Fruit fly (Drosophila melanogaster): Measurements from ENCODE around the gene CG34273.

Gene CG34273

DNA sequence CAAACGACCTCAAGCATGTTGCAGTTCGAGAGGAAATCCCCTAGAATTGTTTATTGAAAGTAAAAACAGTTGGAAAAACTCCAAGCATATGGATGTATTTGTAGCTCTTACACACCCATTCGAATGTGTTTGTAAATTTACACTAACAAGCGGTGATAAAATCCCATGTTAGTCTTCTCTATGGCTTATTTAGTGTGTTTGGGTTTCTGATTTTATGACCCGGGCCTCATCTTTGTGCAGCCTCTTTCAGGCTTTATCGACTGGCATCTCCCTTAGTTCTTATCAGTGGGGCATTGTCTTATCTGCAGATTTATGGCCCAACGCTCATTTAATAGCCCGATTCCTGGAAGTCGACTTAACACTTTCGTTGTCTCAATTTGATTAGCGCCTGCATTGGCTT lies 34.9 kb upstream of the CG34273 start:
- no peak for TF ChIP-seq noc (tag; optimal IDR thresholded peaks at IDR 0.05)

DNA sequence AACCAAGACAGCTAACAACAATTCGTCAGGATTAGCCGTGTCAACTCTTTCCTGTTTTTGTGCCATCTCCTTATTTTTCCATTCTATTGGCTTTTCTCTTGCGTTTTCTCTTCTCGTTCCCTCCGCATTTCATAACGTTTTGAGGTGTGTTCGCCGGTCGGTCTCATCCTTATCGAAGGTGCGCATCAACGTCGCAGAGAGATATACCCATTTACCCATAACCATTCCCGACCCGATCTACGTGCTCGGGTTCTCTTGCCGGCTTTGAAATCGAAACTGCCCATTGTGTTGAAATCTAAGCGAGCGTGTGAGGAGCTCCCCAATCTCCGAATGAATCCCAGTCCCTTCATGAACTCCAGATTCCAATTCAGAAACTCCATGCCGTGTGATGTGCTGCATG lies 33.9 kb upstream of the CG34273 start:
- no peak for TF ChIP-seq noc (tag; optimal IDR thresholded peaks at IDR 0.05)

DNA sequence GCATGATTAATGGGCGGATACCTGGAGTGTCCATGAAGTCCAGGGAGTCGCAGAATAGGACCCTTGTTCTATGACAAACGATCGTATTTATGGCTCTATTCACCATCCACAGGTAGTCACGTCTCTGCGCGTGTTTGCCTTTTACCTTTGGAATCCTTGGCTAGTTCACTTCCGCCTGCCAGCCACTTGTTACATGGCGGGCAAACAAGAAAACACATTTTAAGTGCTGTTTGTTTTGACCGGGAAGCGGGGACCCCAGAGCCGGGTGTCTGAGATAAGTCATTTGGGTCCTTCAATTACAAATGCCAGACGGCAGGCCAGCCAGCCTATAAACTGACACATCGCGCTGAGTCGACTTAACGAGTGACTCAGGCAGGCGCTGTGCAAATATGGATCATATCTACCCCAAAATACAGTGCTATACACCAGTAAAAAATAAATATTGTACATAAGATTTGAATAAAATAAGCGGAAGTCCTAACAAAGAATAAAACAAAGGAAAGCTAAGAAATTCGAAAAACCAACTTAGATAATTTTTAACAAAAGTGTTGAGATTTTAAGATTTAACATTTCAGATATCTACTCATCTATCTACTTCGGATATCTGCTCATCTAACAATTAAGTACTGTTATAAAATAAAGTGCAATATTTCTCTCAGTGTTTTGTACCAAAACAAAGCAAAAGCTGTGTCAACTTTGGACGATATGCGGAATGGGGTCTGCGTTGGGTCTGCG lies 32.1 kb upstream of the CG34273 start:
- TF ChIP-seq noc (tag; optimal IDR thresholded peaks at IDR 0.05), result no peak

DNA sequence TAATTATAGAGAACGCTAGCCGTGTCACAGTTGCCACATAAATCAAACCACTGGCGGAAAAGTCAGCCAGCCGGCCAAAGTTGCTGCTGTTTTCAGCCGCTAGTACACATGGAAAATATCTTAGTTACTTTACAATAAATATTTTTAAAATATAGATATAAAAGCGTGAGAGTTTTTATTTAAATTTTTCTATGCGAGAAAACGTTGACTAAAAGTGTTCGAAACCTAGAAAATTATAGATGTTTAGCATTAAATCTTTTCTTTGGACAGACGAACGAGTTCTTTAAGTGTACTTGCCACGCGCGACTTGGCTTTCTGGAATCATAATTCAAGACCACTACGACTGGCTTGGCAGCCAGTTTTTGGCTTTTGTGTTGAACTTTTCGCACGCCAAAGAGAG lies 30.4 kb upstream of the CG34273 start:
- TF ChIP-seq noc (tag; optimal IDR thresholded peaks at IDR 0.05), result no peak

DNA sequence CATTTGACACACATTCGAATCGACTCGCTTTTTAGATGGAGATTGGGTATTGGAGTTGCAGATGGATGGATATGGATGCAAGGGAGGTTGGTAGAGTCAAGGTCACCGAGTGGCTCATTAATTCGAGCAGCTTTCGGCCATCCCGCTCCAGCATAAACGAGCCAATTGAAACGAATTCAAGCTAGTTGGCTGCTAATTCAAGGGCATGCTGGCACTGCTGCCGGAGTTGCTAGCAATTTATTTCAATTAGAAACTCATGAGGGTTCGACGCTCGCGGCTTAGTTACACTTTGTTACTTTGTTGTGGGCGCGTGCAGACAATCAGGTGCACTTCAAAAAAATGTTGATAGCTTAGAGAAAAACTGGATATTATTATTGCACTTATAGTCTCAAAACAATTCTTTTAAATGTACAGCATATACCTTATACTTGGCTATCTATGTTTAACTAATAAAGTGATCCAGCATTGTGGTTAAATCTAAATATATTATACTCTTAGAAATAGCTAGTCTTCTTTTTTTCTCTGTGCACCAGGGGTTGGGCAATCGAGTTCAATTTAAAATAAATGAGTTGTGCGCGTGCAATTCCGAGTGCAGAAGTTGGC lies 24.5 kb upstream of the CG34273 start:
- no peak for TF ChIP-seq noc (tag; optimal IDR thresholded peaks at IDR 0.05)

DNA sequence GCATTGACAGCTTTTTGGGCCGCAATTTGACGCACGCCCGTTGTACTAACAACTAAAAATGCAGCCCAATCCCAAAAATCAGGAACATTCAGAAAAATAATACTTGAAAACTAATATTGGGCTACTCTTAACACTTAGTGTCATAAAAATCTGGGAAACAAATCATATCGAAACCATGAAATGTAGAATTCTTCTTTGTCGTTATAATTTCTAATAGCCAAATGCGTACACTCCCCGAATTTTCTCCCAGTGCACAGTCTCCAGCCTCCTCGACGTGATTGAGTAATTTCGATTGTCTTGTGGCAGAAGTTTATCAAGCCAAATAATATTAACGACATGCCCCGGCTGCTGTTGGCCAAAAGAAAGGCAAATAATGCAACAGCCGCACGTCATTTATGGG lies 22.9 kb upstream of the CG34273 start:
- TF ChIP-seq noc (tag; optimal IDR thresholded peaks at IDR 0.05), result no peak

DNA sequence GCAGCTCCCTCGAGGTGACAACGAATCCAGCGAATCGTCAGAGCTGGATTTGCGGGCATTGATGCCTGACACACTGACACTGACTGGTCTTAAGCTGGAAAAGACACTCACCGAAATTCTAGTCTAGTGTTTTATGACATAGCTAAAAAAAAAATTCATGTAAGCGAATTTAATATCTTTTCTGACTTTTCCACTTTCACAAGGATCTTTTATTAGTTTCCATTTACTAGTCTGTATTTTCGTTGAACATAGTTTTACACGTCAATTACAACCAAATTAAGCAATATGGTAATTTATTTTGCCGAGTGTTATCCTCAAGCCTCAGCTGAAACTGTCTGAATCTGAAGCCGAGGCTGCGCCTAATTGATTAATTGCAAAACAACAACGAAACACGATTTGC lies 20.5 kb upstream of the CG34273 start:
- TF ChIP-seq noc (tag; optimal IDR thresholded peaks at IDR 0.05), result no peak

DNA sequence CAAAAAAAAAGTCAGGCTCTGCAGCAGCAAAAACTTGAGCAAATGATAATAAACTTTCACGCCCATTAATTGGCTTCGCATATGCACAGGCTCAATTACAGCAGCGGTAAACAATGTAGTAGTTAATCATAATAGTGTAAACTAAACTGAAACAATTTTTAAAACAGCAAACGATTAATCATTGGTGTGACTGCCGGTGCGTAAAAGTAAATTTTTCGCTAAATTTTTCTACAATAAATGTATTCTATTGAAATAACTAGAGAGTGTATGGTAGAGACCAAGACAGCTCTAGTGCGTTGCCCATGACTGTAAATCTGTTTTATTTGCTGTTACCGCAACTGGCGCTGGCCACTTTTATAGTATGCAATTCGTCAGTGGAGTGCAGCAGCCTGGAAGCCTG lies 18.8 kb upstream of the CG34273 start:
- TF ChIP-seq noc (tag; optimal IDR thresholded peaks at IDR 0.05), result no peak

DNA sequence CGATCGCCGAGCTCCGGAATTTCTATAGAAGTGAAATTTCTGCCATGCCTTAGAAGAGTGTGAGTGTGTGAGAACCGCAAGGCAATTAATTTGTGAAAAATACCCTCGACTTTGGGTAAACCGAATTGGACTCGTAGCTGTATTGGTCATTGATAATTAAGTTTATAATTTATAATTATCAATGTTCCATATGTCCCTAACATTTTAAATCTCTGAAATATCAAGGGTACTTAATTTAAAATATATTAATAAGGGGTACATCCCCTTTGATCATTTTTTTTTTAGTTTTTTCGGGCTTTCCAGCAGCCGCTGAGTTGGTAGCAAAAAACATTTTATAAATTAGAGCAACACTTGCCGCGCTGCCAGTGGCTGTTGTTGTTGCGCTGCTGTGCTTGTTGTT lies 11.7 kb upstream of the CG34273 start:
- no peak for TF ChIP-seq noc (tag; optimal IDR thresholded peaks at IDR 0.05)

DNA sequence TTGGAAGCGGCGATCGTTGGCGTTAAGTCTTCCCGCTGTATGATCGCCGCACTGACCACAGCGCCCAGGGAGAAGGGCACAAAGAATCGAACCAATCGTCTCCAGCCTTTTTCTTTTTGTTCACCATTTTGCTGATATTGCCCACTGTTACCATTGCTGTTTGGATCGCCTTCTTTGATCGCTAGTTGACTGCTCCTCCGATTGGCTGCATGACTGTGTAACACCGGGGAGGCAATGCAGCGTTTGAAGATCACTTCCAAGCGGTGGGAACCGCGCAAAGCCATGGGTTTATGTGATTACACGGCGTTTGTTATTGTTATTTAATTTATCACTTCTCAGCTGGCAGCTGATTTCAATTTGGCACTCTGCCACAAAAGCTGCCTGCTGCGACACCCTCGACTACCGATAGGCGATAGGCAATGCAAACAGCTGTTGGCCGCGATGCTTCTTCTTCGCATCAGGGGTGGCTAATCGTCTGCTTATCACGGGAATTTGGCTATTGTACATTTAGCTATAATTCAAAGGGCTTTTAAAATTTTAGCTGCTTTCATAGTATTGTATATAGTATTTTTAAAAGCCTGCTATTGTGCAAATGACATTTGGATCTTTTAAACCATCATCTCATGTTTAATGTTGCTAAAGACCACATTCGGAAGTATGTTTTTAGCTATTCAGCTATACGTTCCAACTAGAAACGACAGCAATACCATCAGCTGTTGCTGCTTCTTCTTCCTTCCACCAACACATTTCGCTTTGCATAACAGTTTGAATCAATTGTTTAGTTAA lies 5.5 kb upstream of the CG34273 start, which contains the start of the genes HtrA2 and mRpL11:
HtrA2 (minus strand) TSS at position 590 of the 786 bp plus-strand sequence.
mRpL11 (plus strand) TSS at position 716 of the 786 bp plus-strand sequence.
- peak; percentile 52 for TF ChIP-seq noc (tag; optimal IDR thresholded peaks at IDR 0.05)

DNA sequence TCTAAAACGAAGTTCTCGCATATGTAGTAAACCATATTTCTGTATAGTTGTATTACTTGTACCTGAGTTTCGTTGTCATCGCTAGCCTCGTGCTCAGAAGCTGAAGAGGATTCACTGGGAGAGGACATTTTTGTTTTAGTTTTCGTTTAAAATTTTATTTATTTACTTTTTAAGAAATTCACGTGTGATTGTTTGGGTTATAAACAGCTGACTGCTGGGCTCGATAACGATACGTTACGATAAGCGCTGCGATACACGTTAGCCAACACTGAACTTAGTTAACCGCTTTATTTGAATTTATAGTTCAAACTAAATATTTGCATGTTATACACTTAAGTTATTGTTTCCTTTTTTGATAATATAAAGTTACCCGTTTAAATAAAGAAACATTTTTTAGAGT lies 3.4 kb upstream of the CG34273 start, which contains the start of gene CG8461:
CG8461 (minus strand) TSS at position 218 of the 400 bp plus-strand sequence.
- TF ChIP-seq noc (tag; optimal IDR thresholded peaks at IDR 0.05), result no peak

DNA sequence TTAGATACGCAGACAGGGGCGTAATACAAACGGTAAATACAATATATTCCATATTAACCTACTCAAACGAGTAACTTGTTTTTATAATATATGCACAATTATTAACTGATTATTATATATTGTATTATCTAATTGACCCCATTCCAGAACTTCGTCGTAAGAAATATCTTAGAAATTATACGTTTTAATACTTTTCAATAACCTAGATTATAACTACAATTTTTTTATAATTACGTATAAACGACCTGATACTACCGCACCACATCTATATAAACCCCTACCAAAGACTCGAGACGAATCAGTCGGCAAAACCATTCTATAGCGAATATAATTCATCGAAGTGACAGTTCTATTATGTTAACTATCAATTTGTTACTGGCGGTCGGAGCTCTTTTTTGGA lies 3.9 kb downstream of the CG34273 start, which contains the start of gene Cyp313a1:
Cyp313a1 (plus strand) TSS at position 301 of the 400 bp plus-strand sequence.
- TF ChIP-seq noc (tag; optimal IDR thresholded peaks at IDR 0.05), result no peak

DNA sequence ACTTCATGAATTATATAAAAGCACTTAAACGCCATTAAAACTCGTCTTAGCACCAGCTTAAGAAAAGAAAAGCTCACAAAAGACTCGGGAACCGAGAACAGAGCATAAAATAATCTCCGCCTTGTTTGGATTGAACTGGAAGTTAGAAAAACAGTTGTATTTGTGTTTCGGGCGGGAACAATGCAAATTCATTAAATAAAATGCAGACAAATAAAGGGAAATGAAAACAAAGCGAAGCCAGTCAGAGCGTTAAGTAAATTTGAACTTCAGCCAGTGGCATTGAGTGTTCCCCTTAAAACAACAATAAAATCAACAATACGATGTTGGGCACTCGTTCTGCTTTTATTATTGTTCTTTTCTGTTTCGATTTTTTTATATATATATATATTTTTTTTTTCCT lies 9.8 kb downstream of the CG34273 start:
- TF ChIP-seq noc (tag; optimal IDR thresholded peaks at IDR 0.05), result no peak

DNA sequence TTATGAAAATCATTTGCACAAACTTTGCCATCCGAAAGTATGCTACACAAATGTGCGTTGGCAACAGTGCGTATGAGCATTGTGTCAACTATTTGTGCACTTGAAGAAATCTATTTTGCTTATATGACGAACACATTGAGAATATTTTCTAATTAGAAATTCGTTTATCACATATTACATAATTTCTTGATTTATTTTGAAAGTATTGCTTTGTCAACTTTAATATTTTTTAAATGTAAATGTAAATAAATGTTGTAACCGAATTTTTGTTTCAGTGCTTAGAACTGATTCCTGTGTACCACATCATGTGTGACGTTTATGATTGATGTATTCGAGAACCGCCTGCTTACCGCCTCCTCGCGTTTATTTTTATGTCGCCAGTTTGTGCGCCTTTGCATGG lies 25.2 kb downstream of the CG34273 start:
- no peak for TF ChIP-seq noc (tag; optimal IDR thresholded peaks at IDR 0.05)

DNA sequence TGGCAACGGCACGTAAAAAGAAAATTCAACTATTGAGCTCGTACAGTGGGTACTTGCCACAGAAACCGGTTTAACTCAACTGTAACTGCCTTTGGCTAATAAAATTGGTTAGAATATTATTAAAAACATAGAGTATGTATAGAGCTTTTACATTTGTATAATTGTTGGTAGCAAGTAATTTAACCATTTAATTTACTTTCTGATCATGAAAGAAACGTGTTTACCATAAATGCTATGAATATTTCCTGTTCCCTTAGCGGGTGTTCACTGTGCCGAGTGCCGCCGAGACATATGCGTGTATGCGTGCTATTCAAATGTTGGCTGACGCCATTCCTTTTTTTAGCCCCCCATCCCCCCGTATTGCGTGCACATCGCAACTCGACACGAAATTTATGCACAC lies 31.9 kb downstream of the CG34273 start:
- TF ChIP-seq noc (tag; optimal IDR thresholded peaks at IDR 0.05), result no peak

DNA sequence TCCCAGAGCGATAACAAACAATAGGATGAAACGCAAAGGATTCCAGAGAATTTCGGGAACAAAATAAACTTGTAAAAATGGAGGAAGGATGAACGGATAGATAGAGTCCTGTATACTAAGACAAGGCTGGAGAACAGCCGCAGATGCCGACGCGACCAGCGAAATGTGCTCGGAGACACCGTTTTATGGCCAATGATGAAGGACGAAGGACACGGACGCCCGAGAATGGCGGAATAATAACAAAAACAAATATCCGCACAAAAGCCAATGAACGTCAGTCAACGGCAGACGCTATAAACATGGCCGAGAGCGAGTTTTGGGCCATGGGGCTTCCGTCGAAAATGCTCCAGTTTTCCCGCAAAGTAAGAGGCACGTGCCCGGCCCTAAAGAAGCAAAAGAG lies 38.2 kb downstream of the CG34273 start:
- no peak for TF ChIP-seq noc (tag; optimal IDR thresholded peaks at IDR 0.05)

Measured in whole organism, larva.